Worm (Caenorhabditis elegans) whole organism, midembryonic: ENCODE data around the gene bath-1.
"Not testable (repeated sequence)": the region's sequence is repeated elsewhere in the genome, so short reads cannot be mapped to it uniquely, and the experiment has no call there.

Source experiments
- T22C8.4 ChIP-seq: fragments of 200-800 bp; sonication (Bioruptor generic); IDR thresholded peaks from 2 replicates; pipeline ENCODE4 v1.3.6; 2022; ENCODE audit warnings: missing genetic modification characterization, missing compliant biosample characterization
- cog-1 ChIP-seq: sonication (generic microtip); optimal IDR thresholded peaks from 2 replicates; lab custom pipeline; 2016; ENCODE audit warnings: missing genetic modification characterization, missing compliant biosample characterization
- flt-1 ChIP-seq: fragments of 200-800 bp; sonication (Bioruptor generic); IDR thresholded peaks from 2 replicates; pipeline ENCODE4 v1.3.6; 2022; ENCODE audit warnings: missing genetic modification characterization, missing compliant biosample characterization
- klf-2 ChIP-seq: fragments of 200-800 bp; sonication (Bioruptor generic); conservative IDR thresholded peaks from 2 replicates; pipeline ENCODE4 v1.3.6; 2022; ENCODE audit warnings: missing genetic modification reagents, missing genetic modification characterization, missing compliant biosample characterization
- med-1 ChIP-seq: sonication (generic microtip); optimal IDR thresholded peaks from 2 replicates; lab custom pipeline; 2017; ENCODE audit warnings: missing genetic modification characterization, mild to moderate bottlenecking, missing compliant biosample characterization, antibody characterized with exemption, missing genetic modification reagents; ENCODE audit not compliant: insufficient read depth
- ref-1 ChIP-seq: fragments of 200-800 bp; sonication (Bioruptor generic); conservative IDR thresholded peaks from 2 replicates; pipeline ENCODE4 v1.3.6; 2022; ENCODE audit warnings: missing genetic modification reagents, missing genetic modification characterization, missing compliant biosample characterization
- tab-1 ChIP-seq: fragments of 200-800 bp; sonication (Bioruptor generic); IDR thresholded peaks from 2 replicates; pipeline ENCODE4 v1.3.6; 2022; ENCODE audit warnings: missing genetic modification characterization, missing compliant biosample characterization
- ztf-23 ChIP-seq: fragments of 200-800 bp; sonication (Bioruptor generic); IDR thresholded peaks from 2 replicates; pipeline ENCODE4 v1.3.6; 2022; ENCODE audit warnings: missing genetic modification reagents, missing genetic modification characterization, missing compliant biosample characterization
- ztf-29 ChIP-seq: fragments of 200-800 bp; sonication (Bioruptor generic); IDR thresholded peaks from 2 replicates; pipeline ENCODE4 v1.3.6; 2022; ENCODE audit warnings: missing genetic modification reagents, missing genetic modification characterization, missing compliant biosample characterization

The bath-1 gene

DNA sequence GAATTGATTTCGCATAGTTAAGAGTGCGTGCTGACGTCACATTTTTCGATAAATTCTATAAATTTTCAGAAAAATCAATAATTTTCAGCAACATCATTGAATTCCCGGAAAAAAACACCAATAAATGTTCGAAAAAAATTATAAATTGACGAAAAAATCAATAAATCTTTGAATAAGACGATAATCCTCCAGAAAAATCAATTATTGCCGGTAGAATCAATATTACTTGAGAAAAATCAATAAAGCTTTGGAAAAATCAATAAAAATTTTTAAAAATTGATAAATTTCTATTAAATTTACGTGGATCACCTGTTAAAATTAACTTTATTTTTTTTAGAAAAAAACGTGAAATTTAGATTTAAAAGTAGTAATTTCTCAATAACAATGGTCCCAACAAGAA is 14.8 kb downstream of the bath-1 start:
- TF ChIP-seq T22C8.4 (GFP tag; lab: Robert Waterston, UW) (peak; percentile 37; the same call in 1 of the 2 replicates), med-1 (no peak)

ce11 chrII:2012698-2013097 is 15.9 kb downstream of the bath-1 start, which contains the start of gene F59H6.15:
Gene F59H6.15 (plus strand): TSS chrII:2012998.
- TF ChIP-seq ztf-23 (no peak), ref-1 (no peak), klf-2 (no peak), flt-1 (no peak), tab-1 (GFP tag; lab: Robert Waterston, UW) (no peak), ztf-29 (GFP tag; lab: Robert Waterston, UW) (no peak), med-1 (no peak), T22C8.4 (GFP tag; lab: Robert Waterston, UW) (no peak), cog-1 (tag; lab: Kevin White, UChicago) (no peak)

DNA sequence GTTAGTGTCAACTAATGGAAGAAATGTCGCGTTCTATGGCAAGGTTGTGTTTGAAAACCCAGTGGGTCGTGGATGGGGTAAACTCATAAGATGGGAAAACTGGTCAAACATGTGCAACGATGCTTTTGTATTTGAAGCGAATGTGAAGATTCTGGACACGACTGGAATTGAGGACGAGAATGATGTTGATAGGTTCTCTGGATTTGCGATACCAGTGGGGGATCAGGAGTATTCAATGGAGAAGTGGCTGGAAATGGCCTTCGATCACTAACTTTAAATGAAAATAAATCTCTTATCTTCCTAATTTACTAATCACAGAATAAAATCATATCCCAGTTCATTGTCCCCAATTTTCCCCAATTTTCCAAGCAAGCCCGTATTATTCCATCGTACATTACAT is 17.4 kb downstream of the bath-1 start:
- TF ChIP-seq klf-2 (no peak), med-1 (no peak), flt-1 (no peak), ztf-29 (GFP tag; lab: Robert Waterston, UW) (no peak), T22C8.4 (GFP tag; lab: Robert Waterston, UW) (no peak), cog-1 (tag; lab: Kevin White, UChicago) (no peak), ztf-23 (no peak), ref-1 (no peak), tab-1 (GFP tag; lab: Robert Waterston, UW) (no peak)

DNA sequence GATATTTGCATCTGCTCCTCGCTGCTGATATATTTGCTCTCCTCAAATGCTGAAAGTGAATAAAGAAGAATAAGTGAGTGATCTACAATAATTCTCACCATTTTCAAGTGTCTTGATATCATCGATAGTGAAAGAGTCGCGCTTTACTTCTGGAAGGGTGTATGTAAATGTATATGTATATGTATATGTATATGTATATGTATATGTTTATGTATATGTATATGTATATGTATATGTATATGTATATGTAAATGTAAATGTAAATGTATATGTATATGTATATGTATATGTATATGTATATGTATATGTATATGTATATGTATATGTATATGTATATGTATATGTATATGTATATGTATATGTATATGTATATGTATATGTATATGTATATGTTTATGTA is 27.9 kb downstream of the bath-1 start, which contains the start of gene ceh-84:
TSS of gene ceh-84 (minus strand) at position 101 of the 400 bp plus-strand sequence.
- not testable (repeated sequence) for TF ChIP-seq flt-1; ztf-29 (GFP tag; lab: Robert Waterston, UW); cog-1 (tag; lab: Kevin White, UChicago)

- TF ChIP-seq cog-1 (tag; lab: Kevin White, UChicago); ztf-29 (GFP tag; lab: Robert Waterston, UW); ref-1: not testable (repeated sequence)
Observed at ce11 chrII:1998561-1998960, 30.1 kb downstream of the bath-1 start, which contains the start of gene math-19. Gene math-19 (plus strand): TSS chrII:1998861.

DNA sequence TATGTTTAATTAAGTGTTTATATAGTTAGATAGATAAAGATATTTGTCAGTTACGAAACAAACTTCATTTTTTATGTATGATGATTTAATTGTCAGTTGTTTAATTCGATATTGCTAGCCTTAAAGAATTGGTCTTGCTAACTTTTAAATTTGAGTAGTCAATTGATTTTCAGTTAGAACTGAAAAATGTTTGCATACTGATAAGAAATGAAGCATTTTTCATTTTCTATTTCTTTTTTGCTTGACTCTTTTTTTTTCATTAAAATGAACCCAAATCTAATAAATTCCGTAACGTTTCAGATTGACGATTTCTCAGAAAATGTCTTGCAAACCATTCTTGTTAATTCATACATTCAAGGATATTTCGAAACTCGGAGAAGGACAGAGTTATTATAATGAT is 32.4 kb downstream of the bath-1 start, which contains the start of gene math-20:
TSS of gene math-20 (plus strand) at position 301 of the 400 bp plus-strand sequence.
- TF ChIP-seq tab-1 (GFP tag; lab: Robert Waterston, UW) (no peak), ref-1 (no peak)

- TF ChIP-seq flt-1 (no peak), ztf-23 (no peak), med-1 (no peak), cog-1 (tag; lab: Kevin White, UChicago) (no peak), klf-2 (no peak)
Observed at ce11 chrII:1995744-1996143, 32.9 kb downstream of the bath-1 start.

DNA sequence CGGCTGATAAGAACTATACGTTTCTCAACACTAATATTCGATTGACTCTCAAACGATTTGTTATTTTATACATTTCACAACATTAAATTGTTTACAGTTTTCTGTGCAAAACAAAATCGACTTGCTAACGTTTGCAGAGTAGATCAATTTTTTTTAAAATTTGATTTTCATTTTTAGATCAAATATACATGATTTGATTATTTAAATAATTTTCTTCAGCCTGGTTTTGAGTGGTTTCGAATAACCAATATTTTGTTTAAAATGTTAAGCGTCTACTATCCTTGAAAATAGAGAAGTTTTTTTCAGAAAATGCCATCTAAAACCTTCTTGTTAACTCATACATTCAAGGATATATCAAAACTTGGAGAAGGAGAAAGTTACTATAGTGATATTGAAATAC is 34.9 kb downstream of the bath-1 start, which contains the start of gene math-21:
TSS of gene math-21 (plus strand) at position 301 of the 400 bp plus-strand sequence.
- TF ChIP-seq ztf-29 (GFP tag; lab: Robert Waterston, UW) (no peak), med-1 (no peak), flt-1 (no peak), klf-2 (no peak), ref-1 (no peak), T22C8.4 (GFP tag; lab: Robert Waterston, UW) (no peak), cog-1 (tag; lab: Kevin White, UChicago) (no peak), ztf-23 (no peak), tab-1 (GFP tag; lab: Robert Waterston, UW) (no peak)

DNA sequence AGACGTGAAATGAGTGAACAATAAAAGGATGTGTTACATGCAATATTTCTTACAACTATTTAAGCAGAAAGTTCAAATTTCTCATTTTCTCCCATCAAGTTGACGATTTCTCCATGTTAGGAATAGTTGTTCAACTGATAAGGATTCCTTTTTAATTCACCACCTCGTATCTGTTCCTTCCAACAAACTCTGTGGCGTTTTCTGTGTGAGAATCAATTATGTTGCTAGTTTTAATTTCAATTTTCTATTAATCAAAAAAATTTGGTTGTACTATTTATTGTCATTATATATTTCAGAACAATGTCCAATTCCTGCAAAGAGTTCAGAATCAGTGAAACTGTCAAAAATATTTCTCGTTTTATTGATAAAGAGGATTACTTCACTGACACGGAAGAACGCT is 39.6 kb downstream of the bath-1 start, which contains the start of gene math-44:
TSS of gene math-44 (plus strand) at position 301 of the 400 bp plus-strand sequence.
- TF ChIP-seq med-1 (no peak), ztf-29 (GFP tag; lab: Robert Waterston, UW) (no peak), flt-1 (no peak), ztf-23 (no peak), cog-1 (tag; lab: Kevin White, UChicago) (no peak), T22C8.4 (GFP tag; lab: Robert Waterston, UW) (no peak), klf-2 (no peak)

DNA sequence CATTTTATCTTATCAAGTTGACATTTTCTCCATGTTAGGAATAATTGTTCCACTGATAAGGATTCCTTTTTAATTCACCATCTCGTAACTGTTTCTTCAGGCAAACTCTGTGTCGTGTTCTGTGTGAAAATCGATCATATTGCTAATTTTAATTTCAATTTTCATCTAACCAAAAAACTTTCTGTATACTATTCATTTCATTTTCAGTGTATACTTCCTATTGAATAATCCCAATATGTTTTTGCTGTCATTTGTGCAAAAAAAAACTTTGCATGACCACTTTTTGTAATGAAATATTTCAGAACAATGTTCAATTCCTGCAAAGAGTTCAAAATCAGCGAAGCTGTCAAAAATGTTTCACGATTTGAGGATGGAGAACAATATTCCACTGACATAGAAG is 41.6 kb downstream of the bath-1 start, which contains the start of gene Y16E11A.4:
TSS of gene Y16E11A.4 (plus strand) at position 301 of the 400 bp plus-strand sequence.
- TF ChIP-seq flt-1 (no peak), T22C8.4 (GFP tag; lab: Robert Waterston, UW) (no peak)
